Fruit fly (Drosophila melanogaster) whole organism, pupa: Measurements from ENCODE around the gene Kal1.

ENCODE experiments used
- CG10348 ChIP-seq: fragments of 200-800 bp; sonication (Bioruptor generic); IDR thresholded peaks from 2 replicates; pipeline ENCODE4 v1.3.6; 2022; ENCODE audit warnings: missing biosample characterization, missing genetic modification characterization
- CG12605 ChIP-seq: fragments of 200-800 bp; sonication (Bioruptor generic); IDR thresholded peaks from 2 replicates; pipeline ENCODE4 v1.3.6; 2022; ENCODE audit warnings: missing biosample characterization, missing genetic modification characterization
- CG13204 ChIP-seq: fragments of 200-800 bp; sonication (Bioruptor generic); optimal IDR thresholded peaks from 2 replicates; lab custom pipeline; 2018; ENCODE audit warnings: missing biosample characterization, mild to moderate bottlenecking, missing genetic modification characterization, moderate library complexity
- CG14655 ChIP-seq: fragments of 200-800 bp; sonication (Bioruptor generic); optimal IDR thresholded peaks from 3 replicates; lab custom pipeline; 2017; ENCODE audit warnings: mild to moderate bottlenecking, missing biosample characterization, missing genetic modification reagents, missing genetic modification characterization
- CG15710 ChIP-seq: fragments of 200-800 bp; sonication (Bioruptor generic); optimal IDR thresholded peaks from 2 replicates; lab custom pipeline; 2018; ENCODE audit warnings: missing biosample characterization, mild to moderate bottlenecking, missing genetic modification characterization, moderate library complexity
- CG17806 ChIP-seq: fragments of 200-800 bp; sonication (Bioruptor generic); optimal IDR thresholded peaks from 2 replicates; lab custom pipeline; 2018; ENCODE audit warnings: missing biosample characterization, mild to moderate bottlenecking, missing genetic modification characterization, moderate library complexity
- CG32121 ChIP-seq: fragments of 200-800 bp; sonication (Bioruptor generic); IDR thresholded peaks from 2 replicates; pipeline ENCODE4 v1.3.6; 2022; ENCODE audit warnings: missing biosample characterization, missing genetic modification characterization
- CG34367 ChIP-seq: fragments of 200-800 bp; sonication (Bioruptor generic); optimal IDR thresholded peaks from 2 replicates; lab custom pipeline; 2018; ENCODE audit warnings: missing biosample characterization, mild to moderate bottlenecking, missing genetic modification characterization
- CG4496 ChIP-seq: fragments of 200-800 bp; sonication (Bioruptor generic); IDR thresholded peaks from 3 replicates; pipeline ENCODE4 v1.3.6; 2022; ENCODE audit warnings: missing biosample characterization, missing genetic modification characterization
- CG8159 ChIP-seq: fragments of 200-800 bp; sonication (Bioruptor generic); optimal IDR thresholded peaks from 3 replicates; lab custom pipeline; 2018; ENCODE audit warnings: missing biosample characterization, mild to moderate bottlenecking, missing genetic modification characterization, moderate library complexity
- CG8301 ChIP-seq: fragments of 200-800 bp; sonication (Bioruptor generic); optimal IDR thresholded peaks from 2 replicates; lab custom pipeline; 2018; ENCODE audit warnings: missing biosample characterization, mild to moderate bottlenecking, missing genetic modification characterization
- CG9948 ChIP-seq: fragments of 200-800 bp; sonication (Bioruptor generic); optimal IDR thresholded peaks from 2 replicates; lab custom pipeline; 2018; ENCODE audit warnings: missing biosample characterization, mild to moderate bottlenecking, missing genetic modification characterization, moderate library complexity
- D1 ChIP-seq: fragments of 200-800 bp; sonication (Bioruptor generic); optimal IDR thresholded peaks from 2 replicates; lab custom pipeline; 2018; ENCODE audit warnings: missing biosample characterization, mild to moderate bottlenecking, missing genetic modification characterization, moderate library complexity
- EcR ChIP-seq: fragments of 200-800 bp; sonication (Bioruptor generic); optimal IDR thresholded peaks from 3 replicates; lab custom pipeline; 2019; ENCODE audit warnings: missing biosample characterization, missing genetic modification characterization, mild to moderate bottlenecking, moderate library complexity, missing genetic modification reagents
- Ets98B ChIP-seq: fragments of 200-800 bp; sonication (Bioruptor generic); IDR thresholded peaks from 2 replicates; pipeline ENCODE4 v1.3.6; 2022; ENCODE audit warnings: missing biosample characterization, missing genetic modification characterization
- Pif1A ChIP-seq: fragments of 200-800 bp; sonication (Bioruptor generic); optimal IDR thresholded peaks from 3 replicates; lab custom pipeline; 2016; ENCODE audit warnings: missing biosample characterization, missing genetic modification characterization
- Pif1B ChIP-seq: fragments of 200-800 bp; sonication (Bioruptor generic); optimal IDR thresholded peaks from 3 replicates; lab custom pipeline; 2016; ENCODE audit warnings: missing biosample characterization, missing genetic modification characterization
- Snoo ChIP-seq: fragments of 200-800 bp; sonication (Bioruptor generic); optimal IDR thresholded peaks from 3 replicates; lab custom pipeline; 2017; ENCODE audit warnings: missing biosample characterization, mild to moderate bottlenecking, missing genetic modification characterization, inconsistent platforms
- fd96Ca ChIP-seq: fragments of 200-800 bp; sonication (Bioruptor generic); IDR thresholded peaks from 3 replicates; pipeline ENCODE4 v1.3.6; 2022; ENCODE audit warnings: missing biosample characterization, missing genetic modification characterization
- gl ChIP-seq: fragments of 200-800 bp; sonication (Bioruptor generic); optimal IDR thresholded peaks from 2 replicates; lab custom pipeline; 2018; ENCODE audit warnings: missing biosample characterization, mild to moderate bottlenecking, missing genetic modification characterization
- rn ChIP-seq: fragments of 200-800 bp; sonication (Bioruptor generic); IDR thresholded peaks from 2 replicates; pipeline ENCODE4 v1.3.6; 2022; ENCODE audit warnings: missing biosample characterization, missing genetic modification characterization

The Kal1 gene

DNA sequence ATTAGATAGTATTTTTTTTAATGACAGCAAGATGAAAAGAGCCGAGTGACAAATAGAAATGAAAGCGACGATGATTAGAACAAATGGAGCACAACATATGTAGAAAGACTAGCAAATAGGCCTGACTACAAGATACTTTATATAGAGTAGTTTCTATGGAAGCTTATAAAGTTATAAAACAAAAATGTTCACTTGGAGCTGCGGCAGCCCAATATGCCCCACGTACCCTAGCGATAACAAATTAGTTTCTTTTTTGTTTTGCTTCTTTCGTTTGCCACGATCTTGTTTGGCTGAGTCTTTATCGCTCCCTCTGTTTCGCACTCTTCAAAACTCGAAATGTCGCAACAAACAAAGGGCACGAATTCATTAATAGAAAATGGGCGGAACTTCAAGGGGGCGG lies 40.5 kb upstream of the Kal1 start:
- TF ChIP-seq CG15710 (tag; lab: Kevin White, UChicago) (no peak), Pif1A (GFP tag; lab: Kevin White, UChicago) (no peak), CG4496 (no peak), CG8301 (tag; lab: Kevin White, UChicago) (no peak), rn (GFP tag; lab: Robert Waterston, UW) (no peak), CG8159 (tag; lab: Kevin White, UChicago) (no peak), CG10348 (no peak), CG17806 (tag; lab: Kevin White, UChicago) (no peak), CG9948 (tag; lab: Kevin White, UChicago) (no peak), CG14655 (GFP tag; lab: Kevin White, UChicago) (no peak), Snoo (tag; lab: Kevin White, UChicago) (no peak), EcR (GFP tag; lab: Kevin White, UChicago) (no peak), CG34367 (tag; lab: Kevin White, UChicago) (no peak), CG13204 (GFP tag; lab: Kevin White, UChicago) (no peak), CG12605 (GFP tag; lab: Robert Waterston, UW) (no peak), Pif1B (GFP tag; lab: Kevin White, UChicago) (no peak), D1 (no peak), gl (tag; lab: Kevin White, UChicago) (no peak)
- TF ChIP-seq, all 21 proteins: peak for 0

DNA sequence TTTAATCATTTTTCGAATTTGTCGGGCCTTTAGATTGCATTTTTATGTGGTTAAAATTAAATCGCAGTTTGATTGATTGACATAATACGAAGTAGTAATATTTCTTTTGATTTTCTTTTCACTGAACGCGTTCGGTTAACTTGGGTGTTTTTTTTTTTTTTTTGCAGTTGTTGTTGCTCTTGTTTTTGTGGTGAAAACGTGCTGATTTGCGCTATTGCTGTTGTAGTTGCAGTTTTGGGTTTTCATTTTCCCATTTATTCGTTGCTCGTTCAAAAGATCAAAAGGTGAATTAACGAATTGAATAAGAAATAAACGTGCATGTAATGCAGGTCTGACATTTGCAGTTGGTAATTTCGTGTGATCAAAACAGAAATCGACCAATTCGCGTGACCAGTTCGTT lies 39.8 kb upstream of the Kal1 start:
- TF ChIP-seq CG13204 (GFP tag; lab: Kevin White, UChicago) (no peak), CG10348 (no peak), CG12605 (GFP tag; lab: Robert Waterston, UW) (no peak), Pif1A (GFP tag; lab: Kevin White, UChicago) (no peak), EcR (GFP tag; lab: Kevin White, UChicago) (no peak), D1 (no peak), CG15710 (tag; lab: Kevin White, UChicago) (no peak), CG4496 (no peak), CG14655 (GFP tag; lab: Kevin White, UChicago) (no peak), rn (GFP tag; lab: Robert Waterston, UW) (no peak), gl (tag; lab: Kevin White, UChicago) (no peak), Snoo (tag; lab: Kevin White, UChicago) (no peak), Pif1B (GFP tag; lab: Kevin White, UChicago) (no peak), fd96Ca (GFP tag; lab: Robert Waterston, UW) (no peak), CG8159 (tag; lab: Kevin White, UChicago) (no peak), CG32121 (GFP tag; lab: Robert Waterston, UW) (no peak), CG34367 (tag; lab: Kevin White, UChicago) (no peak)

DNA sequence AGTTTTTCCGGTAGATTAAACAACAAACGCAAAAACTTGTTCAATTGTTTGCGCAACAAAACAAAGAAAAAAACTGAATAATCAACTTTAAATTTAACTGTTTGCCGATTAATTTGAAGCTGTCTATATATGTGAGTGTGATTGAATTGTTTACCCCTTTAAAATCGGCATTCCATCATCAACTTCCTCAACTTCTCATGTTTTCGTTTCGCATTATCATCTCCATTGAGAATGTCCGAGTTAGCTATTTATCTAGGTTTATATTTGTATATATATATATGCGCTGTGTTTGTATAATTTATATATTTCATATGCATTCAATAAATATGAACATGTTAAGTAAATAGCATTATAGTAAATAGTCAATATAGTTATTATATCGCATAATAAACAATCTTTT lies 38.8 kb upstream of the Kal1 start:
- TF ChIP-seq CG4496 (no peak), Pif1A (GFP tag; lab: Kevin White, UChicago) (no peak), EcR (GFP tag; lab: Kevin White, UChicago) (no peak), CG8301 (tag; lab: Kevin White, UChicago) (no peak), CG10348 (no peak), Snoo (tag; lab: Kevin White, UChicago) (no peak), CG34367 (tag; lab: Kevin White, UChicago) (no peak), CG13204 (GFP tag; lab: Kevin White, UChicago) (no peak), fd96Ca (GFP tag; lab: Robert Waterston, UW) (no peak), CG12605 (GFP tag; lab: Robert Waterston, UW) (no peak), CG32121 (GFP tag; lab: Robert Waterston, UW) (no peak), D1 (no peak)

DNA sequence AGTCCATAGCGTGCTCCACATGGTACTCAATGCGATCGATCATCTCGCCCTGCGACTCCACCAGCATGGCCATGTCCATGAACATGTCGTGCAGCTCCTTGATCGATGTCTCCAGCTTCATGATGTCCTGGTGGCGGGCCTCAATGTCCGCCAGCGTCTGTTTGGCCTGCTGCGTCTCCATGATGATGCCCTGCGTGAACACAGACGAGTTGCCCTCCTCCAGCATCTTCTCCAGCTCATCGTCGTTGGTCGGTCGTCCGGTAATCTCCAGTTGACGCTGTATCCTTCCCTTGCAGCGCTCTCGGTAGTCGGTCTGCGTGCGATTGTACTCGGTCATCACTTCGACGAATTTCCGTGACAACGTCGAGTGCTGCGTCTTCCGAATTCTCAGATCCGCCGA lies 37.5 kb upstream of the Kal1 start:
- TF ChIP-seq gl (tag; lab: Kevin White, UChicago) (no peak), Ets98B (GFP tag; lab: Robert Waterston, UW) (no peak), CG34367 (tag; lab: Kevin White, UChicago) (no peak)

DNA sequence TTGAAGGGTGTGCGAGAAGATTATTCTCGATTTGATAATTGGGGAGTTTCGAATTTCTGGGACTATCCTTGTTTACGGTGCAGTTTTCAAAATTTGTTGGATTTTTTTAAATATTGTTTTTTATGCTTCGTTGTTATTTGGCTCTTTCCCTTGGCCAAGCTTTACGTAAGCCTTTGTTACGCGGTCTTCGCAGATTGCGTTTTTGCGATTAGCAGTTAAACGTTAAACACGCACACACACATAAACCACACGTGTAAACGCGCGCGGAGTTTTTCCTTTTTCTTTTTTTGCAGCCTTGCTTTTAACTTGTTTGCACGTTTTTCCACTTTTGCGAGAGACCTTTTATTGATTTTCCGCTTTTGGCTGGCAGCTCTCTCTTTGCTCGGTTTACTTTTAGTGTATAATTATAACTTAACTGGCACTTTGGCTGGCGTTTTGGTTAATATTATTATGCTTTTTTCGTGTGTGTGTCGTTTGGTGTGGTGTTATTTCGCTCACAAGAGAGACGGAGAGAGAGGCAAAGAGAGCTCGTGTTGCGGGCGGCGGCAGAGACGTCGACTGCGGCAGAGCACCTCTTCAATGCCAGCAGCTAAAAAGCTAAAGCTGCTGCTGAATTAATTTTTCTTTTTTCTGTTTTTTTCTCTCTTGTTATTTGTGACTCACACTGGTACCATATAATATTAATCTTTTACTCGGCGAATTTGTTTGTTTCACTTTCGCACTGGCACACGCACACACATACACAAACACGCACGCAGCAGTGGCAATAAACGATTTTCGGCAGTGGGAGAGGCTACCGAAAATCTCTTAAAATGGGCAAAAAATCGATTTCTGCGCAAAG lies 36.5 kb upstream of the Kal1 start:
- TF ChIP-seq Ets98B (GFP tag; lab: Robert Waterston, UW) = no peak
- TF ChIP-seq CG10348 = no peak
- TF ChIP-seq CG8301 (tag; lab: Kevin White, UChicago) = peak; percentile 3
- TF ChIP-seq gl (tag; lab: Kevin White, UChicago) = no peak

DNA sequence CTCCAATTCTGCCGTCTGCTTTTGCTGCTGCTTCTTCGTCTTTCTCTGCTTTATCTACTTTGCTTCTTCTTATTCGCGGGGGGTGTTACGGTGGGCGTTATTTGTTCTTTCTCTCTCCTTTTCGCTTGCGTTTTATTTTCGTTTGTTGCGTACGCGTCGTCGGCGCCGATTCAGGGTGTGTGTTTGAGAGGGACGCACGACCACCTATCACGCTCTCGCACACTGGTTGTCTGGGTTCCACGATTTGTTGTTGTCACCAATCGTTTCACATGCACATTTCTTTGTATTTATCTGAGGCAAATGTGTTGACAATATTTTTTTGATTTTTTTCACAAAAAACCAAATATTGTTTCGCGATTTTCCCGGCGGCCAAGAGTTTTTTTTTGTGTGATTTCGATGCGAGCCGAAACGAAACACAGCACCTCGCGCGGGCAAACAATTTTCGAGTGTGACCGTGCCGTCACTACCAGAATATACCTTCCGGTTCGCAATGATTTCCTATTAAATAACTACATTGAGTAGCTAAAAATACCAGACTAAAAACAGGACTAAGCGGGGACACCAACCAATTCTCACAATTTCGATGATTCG lies 35.8 kb upstream of the Kal1 start, which contains the start of gene Syx1A:
Gene Syx1A (minus strand): TSS at position 452 of the 591 bp plus-strand sequence.
- TF ChIP-seq CG10348 (no peak), CG14655 (GFP tag; lab: Kevin White, UChicago) (no peak), CG32121 (GFP tag; lab: Robert Waterston, UW) (no peak), rn (GFP tag; lab: Robert Waterston, UW) (no peak), Snoo (tag; lab: Kevin White, UChicago) (peak; percentile 22), Pif1B (GFP tag; lab: Kevin White, UChicago) (no peak), CG4496 (no peak), Pif1A (GFP tag; lab: Kevin White, UChicago) (no peak), CG8159 (tag; lab: Kevin White, UChicago) (peak; percentile 12), Ets98B (GFP tag; lab: Robert Waterston, UW) (no peak), EcR (GFP tag; lab: Kevin White, UChicago) (peak; percentile 15), D1 (peak; percentile 75), CG8301 (tag; lab: Kevin White, UChicago) (no peak), gl (tag; lab: Kevin White, UChicago) (no peak), CG15710 (tag; lab: Kevin White, UChicago) (no peak), CG12605 (GFP tag; lab: Robert Waterston, UW) (no peak), CG34367 (tag; lab: Kevin White, UChicago) (peak; percentile 10), CG17806 (tag; lab: Kevin White, UChicago) (no peak), fd96Ca (GFP tag; lab: Robert Waterston, UW) (no peak), CG9948 (tag; lab: Kevin White, UChicago) (no peak), CG13204 (GFP tag; lab: Kevin White, UChicago) (no peak)
- TF ChIP-seq, all 21 proteins: peak for 5
